Fruit fly (Drosophila melanogaster) whole organism, embryonic: ENCODE results near the gene Sse.
A peak's percentile ranks its signal among the peaks of the same experiment; 100 is the strongest.

Experiments used
- Antp ChIP-seq: fragments of 200-800 bp; sonication (Bioruptor generic); optimal IDR thresholded peaks from 3 replicates; lab custom pipeline; 2016; ENCODE audit warnings: missing biosample characterization, missing genetic modification characterization
- Awh ChIP-seq: fragments of 200-800 bp; sonication (Bioruptor generic); IDR thresholded peaks from 2 replicates; pipeline ENCODE4, ENCODE4 v1.3.6; 2022; ENCODE audit warnings: missing biosample characterization, missing genetic modification characterization
- CG10209 ChIP-seq: fragments of 200-800 bp; sonication (Bioruptor generic); optimal IDR thresholded peaks from 3 replicates; lab custom pipeline; 2017; ENCODE audit warnings: missing biosample characterization, mild to moderate bottlenecking, missing genetic modification characterization, missing genetic modification reagents
- CG10321 ChIP-seq: fragments of 200-800 bp; sonication (Bioruptor generic); IDR thresholded peaks from 2 replicates; pipeline ENCODE4 v1.3.6; 2022; ENCODE audit warnings: missing biosample characterization, missing genetic modification characterization
- CG11696 ChIP-seq: fragments of 200-800 bp; sonication (Bioruptor generic); IDR thresholded peaks from 2 replicates; pipeline ENCODE4 v1.3.6; 2022; ENCODE audit warnings: missing biosample characterization, missing genetic modification characterization
- CG11723 ChIP-seq: fragments of 200-800 bp; sonication (Bioruptor generic); optimal IDR thresholded peaks from 2 replicates; lab custom pipeline; 2017; ENCODE audit warnings: missing biosample characterization, mild to moderate bottlenecking, missing genetic modification characterization
- CG1233 ChIP-seq: fragments of 200-800 bp; sonication (Bioruptor generic); optimal IDR thresholded peaks from 4 replicates; lab custom pipeline; 2018; ENCODE audit warnings: missing biosample characterization, mild to moderate bottlenecking, missing genetic modification characterization
- CG13287 ChIP-seq: fragments of 200-800 bp; sonication (Bioruptor generic); IDR thresholded peaks from 2 replicates; pipeline ENCODE4 v1.3.6; 2022; ENCODE audit warnings: missing biosample characterization, missing genetic modification characterization; ENCODE audit not compliant: partially characterized antibody
- CG16779 ChIP-seq: fragments of 200-800 bp; sonication (Bioruptor generic); IDR thresholded peaks from 2 replicates; pipeline ENCODE4 v1.3.6; 2022; ENCODE audit warnings: missing biosample characterization, missing genetic modification characterization
- CG17802 ChIP-seq: fragments of 200-800 bp; sonication (Bioruptor generic); optimal IDR thresholded peaks from 2 replicates; lab custom pipeline; 2018; ENCODE audit warnings: missing biosample characterization, mild to moderate bottlenecking, missing genetic modification characterization, moderate library complexity
- CG18262 ChIP-seq: fragments of 200-800 bp; optimal IDR thresholded peaks from 3 replicates; lab custom pipeline; 2019; ENCODE audit warnings: missing biosample characterization, mild to moderate bottlenecking, missing genetic modification characterization, moderate library complexity
- CG1832 ChIP-seq: fragments of 200-800 bp; sonication (Bioruptor generic); optimal IDR thresholded peaks from 2 replicates; lab custom pipeline; 2017; ENCODE audit warnings: missing biosample characterization, mild to moderate bottlenecking, missing genetic modification characterization, inconsistent platforms
- CG4328 ChIP-seq: fragments of 200-800 bp; sonication (Bioruptor generic); optimal IDR thresholded peaks from 3 replicates; lab custom pipeline; 2017; ENCODE audit warnings: missing biosample characterization, missing genetic modification reagents, missing genetic modification characterization
- CG4404 ChIP-seq: fragments of 200-800 bp; sonication (Bioruptor generic); IDR thresholded peaks from 2 replicates; pipeline ENCODE4 v1.3.6; 2022; ENCODE audit warnings: missing biosample characterization, missing genetic modification characterization
- CG4617 ChIP-seq: fragments of 200-800 bp; sonication (Bioruptor generic); optimal IDR thresholded peaks from 3 replicates; lab custom pipeline; 2016; ENCODE audit warnings: missing biosample characterization, missing genetic modification characterization, borderline replicate concordance
- CG4854 ChIP-seq: fragments of 200-800 bp; sonication (Bioruptor generic); optimal IDR thresholded peaks from 2 replicates; lab custom pipeline; 2016; ENCODE audit warnings: missing biosample characterization, missing genetic modification characterization, inconsistent platforms
- CG5180 ChIP-seq: fragments of 200-800 bp; sonication (Bioruptor generic); optimal IDR thresholded peaks from 3 replicates; lab custom pipeline; 2017; ENCODE audit warnings: missing biosample characterization, missing genetic modification characterization, mild to moderate bottlenecking, moderate library complexity, missing genetic modification reagents
- CG5953 ChIP-seq: fragments of 200-800 bp; sonication (Bioruptor generic); IDR thresholded peaks from 2 replicates; pipeline ENCODE4 v1.3.6; 2022; ENCODE audit warnings: missing biosample characterization, missing genetic modification characterization
- CG6272 ChIP-seq: fragments of 200-800 bp; sonication (Bioruptor generic); IDR thresholded peaks from 2 replicates; pipeline ENCODE4 v1.3.6; 2022; ENCODE audit warnings: missing biosample characterization, missing genetic modification characterization
- CG7357 ChIP-seq: fragments of 200-800 bp; sonication (Bioruptor generic); IDR thresholded peaks from 3 replicates; pipeline ENCODE4 v1.3.6; 2022; ENCODE audit warnings: missing biosample characterization, missing genetic modification characterization
- CG7372 ChIP-seq: fragments of 200-800 bp; sonication (Bioruptor generic); IDR thresholded peaks from 2 replicates; pipeline ENCODE4 v1.3.6; 2022; ENCODE audit warnings: missing biosample characterization, missing genetic modification characterization
- CG7556 ChIP-seq: fragments of 200-800 bp; sonication (Bioruptor generic); optimal IDR thresholded peaks from 2 replicates; lab custom pipeline; 2017; ENCODE audit warnings: missing biosample characterization, mild to moderate bottlenecking, missing genetic modification characterization
- CG7839 ChIP-seq: fragments of 200-800 bp; sonication (Bioruptor generic); optimal IDR thresholded peaks from 3 replicates; lab custom pipeline; 2018; ENCODE audit warnings: missing biosample characterization, mild to moderate bottlenecking, missing genetic modification characterization, moderate library complexity
- CG8944 ChIP-seq: fragments of 200-800 bp; sonication (Bioruptor generic); optimal IDR thresholded peaks from 3 replicates; lab custom pipeline; 2016; ENCODE audit warnings: missing biosample characterization, missing genetic modification characterization
- D19B ChIP-seq: fragments of 200-800 bp; sonication (Bioruptor generic); optimal IDR thresholded peaks from 2 replicates; lab custom pipeline; 2017; ENCODE audit warnings: missing biosample characterization, mild to moderate bottlenecking, missing genetic modification characterization
- Deaf1 ChIP-seq: fragments of 200-800 bp; optimal IDR thresholded peaks from 3 replicates; lab custom pipeline; 2019; ENCODE audit warnings: missing biosample characterization, mild to moderate bottlenecking, missing genetic modification characterization, moderate library complexity
- E2f1 ChIP-seq: fragments of 200-800 bp; sonication (Bioruptor generic); IDR thresholded peaks from 2 replicates; pipeline ENCODE4 v1.3.6; 2022; ENCODE audit warnings: missing biosample characterization, missing genetic modification characterization
- Gug ChIP-seq: fragments of 200-800 bp; sonication (Bioruptor generic); IDR thresholded peaks from 4 replicates; pipeline ENCODE4 v1.3.6; 2022; ENCODE audit warnings: missing biosample characterization, missing genetic modification characterization
- HHEX ChIP-seq: fragments of 200-800 bp; sonication (Bioruptor generic); optimal IDR thresholded peaks from 3 replicates; lab custom pipeline; 2017; ENCODE audit warnings: missing biosample characterization, mild to moderate bottlenecking, missing genetic modification characterization, missing genetic modification reagents
- Hey ChIP-seq: fragments of 200-800 bp; sonication (Bioruptor generic); optimal IDR thresholded peaks from 3 replicates; lab custom pipeline; 2018; ENCODE audit warnings: missing biosample characterization, mild to moderate bottlenecking, missing genetic modification characterization
- Trl ChIP-seq, 3 experiments: fragments of >200 bp in 2 of 3; fragments of 200-800 bp in 1 of 3; sonication (Bioruptor generic) in 1 of 3; optimal IDR thresholded peaks; 2 replicates in 1 of 3; 3 replicates in 2 of 3; lab custom pipeline; 2016 to 2017; ENCODE audit warnings: missing biosample characterization in 1 of 3, missing genetic modification characterization in 1 of 3
- Vsx1 ChIP-seq: fragments of 200-800 bp; sonication (Bioruptor generic); optimal IDR thresholded peaks from 2 replicates; lab custom pipeline; 2017; ENCODE audit warnings: missing biosample characterization, mild to moderate bottlenecking, missing genetic modification characterization, missing genetic modification reagents
- ato ChIP-seq: fragments of 200-800 bp; sonication (Bioruptor generic); IDR thresholded peaks from 2 replicates; pipeline ENCODE4 v1.3.6; 2022; ENCODE audit warnings: missing biosample characterization, missing genetic modification characterization; ENCODE audit not compliant: partially characterized antibody
- bcd ChIP-seq: fragments of 200-800 bp; sonication (Bioruptor generic); optimal IDR thresholded peaks from 2 replicates; lab custom pipeline; 2017; ENCODE audit warnings: missing biosample characterization, mild to moderate bottlenecking, missing genetic modification characterization
- bowl ChIP-seq: fragments of 200-800 bp; sonication (Bioruptor generic); IDR thresholded peaks from 2 replicates; pipeline ENCODE4 v1.3.6; 2022; ENCODE audit warnings: missing biosample characterization, missing genetic modification characterization
- br ChIP-seq: fragments of >200 bp; optimal IDR thresholded peaks from 2 replicates; lab custom pipeline; 2017
- chinmo ChIP-seq: fragments of 200-800 bp; sonication (Bioruptor generic); IDR thresholded peaks from 4 replicates; pipeline ENCODE4 v1.3.6; 2022; ENCODE audit warnings: missing biosample characterization, missing genetic modification characterization; ENCODE audit not compliant: partially characterized antibody
- croc ChIP-seq: fragments of 200-800 bp; sonication (Bioruptor generic); conservative IDR thresholded peaks from 3 replicates; pipeline ENCODE4 v1.3.6; 2022; ENCODE audit warnings: missing biosample characterization, missing genetic modification characterization
- en ChIP-seq: fragments of 200-800 bp; sonication (Bioruptor generic); optimal IDR thresholded peaks from 2 replicates; lab custom pipeline; 2016; ENCODE audit warnings: missing biosample characterization, missing genetic modification characterization
- gem ChIP-seq: fragments of 200-800 bp; sonication (Bioruptor generic); optimal IDR thresholded peaks from 2 replicates; lab custom pipeline; 2019; ENCODE audit warnings: missing biosample characterization, mild to moderate bottlenecking, missing genetic modification characterization, moderate library complexity
- gsb ChIP-seq: fragments of 200-800 bp; sonication (Bioruptor generic); IDR thresholded peaks from 2 replicates; pipeline ENCODE4 v1.3.6; 2022; ENCODE audit warnings: missing biosample characterization, missing genetic modification characterization
- ind ChIP-seq: fragments of 200-800 bp; sonication (Bioruptor generic); optimal IDR thresholded peaks from 3 replicates; lab custom pipeline; 2016; ENCODE audit warnings: missing biosample characterization, missing genetic modification characterization
- lmd ChIP-seq: fragments of 200-800 bp; sonication (Bioruptor generic); IDR thresholded peaks from 2 replicates; pipeline ENCODE4 v1.3.6; 2022; ENCODE audit warnings: missing biosample characterization, missing genetic modification characterization
- pfk ChIP-seq: fragments of 200-800 bp; sonication (Bioruptor generic); optimal IDR thresholded peaks from 2 replicates; lab custom pipeline; 2018; ENCODE audit warnings: missing biosample characterization, mild to moderate bottlenecking, missing genetic modification characterization, moderate library complexity
- row ChIP-seq: fragments of 200-800 bp; sonication (Bioruptor generic); IDR thresholded peaks from 3 replicates; pipeline ENCODE4 v1.3.6; 2022; ENCODE audit warnings: missing biosample characterization, missing genetic modification characterization
- sim ChIP-seq: fragments of 200-800 bp; sonication (Bioruptor generic); IDR thresholded peaks from 2 replicates; pipeline ENCODE4 v1.3.6; 2022; ENCODE audit warnings: missing biosample characterization, missing genetic modification characterization
- slbo ChIP-seq: fragments of 200-800 bp; sonication (Bioruptor generic); IDR thresholded peaks from 2 replicates; pipeline ENCODE4 v1.3.6; 2022; ENCODE audit warnings: missing biosample characterization, missing genetic modification characterization
- sr ChIP-seq: fragments of 200-800 bp; sonication (Bioruptor generic); IDR thresholded peaks from 3 replicates; pipeline ENCODE4 v1.3.6; 2022; ENCODE audit warnings: missing biosample characterization, missing genetic modification characterization
- sug ChIP-seq: fragments of 200-800 bp; optimal IDR thresholded peaks from 2 replicates; lab custom pipeline; 2019; ENCODE audit warnings: missing biosample characterization, mild to moderate bottlenecking, missing genetic modification characterization, moderate library complexity
- vvl ChIP-seq: fragments of 200-800 bp; sonication (Bioruptor generic); IDR thresholded peaks from 2 replicates; pipeline ENCODE4 v1.3.6; 2022; ENCODE audit warnings: missing biosample characterization, missing genetic modification characterization
- zen2 ChIP-seq: fragments of 200-800 bp; sonication (Bioruptor generic); IDR thresholded peaks from 3 replicates; pipeline ENCODE4 v1.3.6; 2022; ENCODE audit warnings: missing biosample characterization, missing genetic modification characterization; ENCODE audit not compliant: partially characterized antibody

The Sse gene

dm6 chr3L:5630608-5631080 is 31.4 kb downstream of the Sse start, which contains the start of gene Blimp-1 (continued):
- no peak for TF ChIP-seq CG7556 (GFP tag; lab: Kevin White, UChicago)
- TF ChIP-seq D19B (GFP tag; lab: Kevin White, UChicago) = no peak
- no peak for TF ChIP-seq CG18262 (tag; lab: Kevin White, UChicago)
- TF ChIP-seq Deaf1 (tag; lab: Kevin White, UChicago) = peak; percentile 2
- no peak for TF ChIP-seq lmd (GFP tag; lab: Robert Waterston, UW)
- TF ChIP-seq CG4617 (GFP tag; lab: Kevin White, UChicago) = no peak
- no peak for TF ChIP-seq CG7839 (tag; lab: Kevin White, UChicago)
- no peak for TF ChIP-seq Vsx1
- TF ChIP-seq slbo (GFP tag; lab: Robert Waterston, UW) = 0 out of 2 replicates have a peak, but pooled peaks have one; percentile 3
- no peak for TF ChIP-seq gsb
- TF ChIP-seq pfk (GFP tag; lab: Kevin White, UChicago) = no peak
- 0 out of 2 replicates have a peak, but pooled peaks have one; percentile 27 for TF ChIP-seq CG10321 (GFP tag; lab: Robert Waterston, UW)
- TF ChIP-seq CG13287 (GFP tag; lab: Robert Waterston, UW) = no peak
- no peak for TF ChIP-seq CG1233 (GFP tag; lab: Kevin White, UChicago)
- no peak for TF ChIP-seq HHEX (GFP tag; lab: Kevin White, UChicago)
- no peak for TF ChIP-seq Antp (GFP tag; lab: Kevin White, UChicago)
- TF ChIP-seq CG4854 = no peak
- TF ChIP-seq bowl (GFP tag; lab: Robert Waterston, UW) = no peak
- TF ChIP-seq CG17802 = no peak
- no peak for TF ChIP-seq Gug (GFP tag; lab: Robert Waterston, UW)
- no peak for TF ChIP-seq ato (GFP tag; lab: Robert Waterston, UW)
- TF ChIP-seq row (GFP tag; lab: Robert Waterston, UW) = no peak
- TF ChIP-seq gem = no peak
- TF ChIP-seq Hey = no peak
- TF ChIP-seq CG10209 (GFP tag; lab: Kevin White, UChicago) = no peak
- TF ChIP-seq CG8944 (GFP tag; lab: Kevin White, UChicago) = no peak
- TF ChIP-seq CG7357 (GFP tag; lab: Robert Waterston, UW) = no peak
- TF ChIP-seq CG5953 (GFP tag; lab: Robert Waterston, UW) = no peak
- TF ChIP-seq sug = no peak
- no peak for TF ChIP-seq en (GFP tag; lab: Kevin White, UChicago)
- no peak for TF ChIP-seq sr (GFP tag; lab: Robert Waterston, UW)
- TF ChIP-seq croc (GFP tag; lab: Robert Waterston, UW) = no peak
- peak; percentile 38; the same call in 1 of the 2 replicates for TF ChIP-seq vvl (GFP tag; lab: Robert Waterston, UW)
- no peak for TF ChIP-seq ind
- no peak for TF ChIP-seq CG4404
- TF ChIP-seq CG7372 (GFP tag; lab: Robert Waterston, UW) = no peak
- TF ChIP-seq bcd (GFP tag; lab: Kevin White, UChicago) = no peak
- no peak for TF ChIP-seq zen2
- TF ChIP-seq E2f1 = no peak
- peak; percentile 81 for TF ChIP-seq CG1832 (GFP tag; lab: Kevin White, UChicago)
- TF ChIP-seq sim = no peak
- TF ChIP-seq CG11696 (GFP tag; lab: Robert Waterston, UW) = no peak
- no peak for TF ChIP-seq br (lab: Kevin White, UChicago)
- peak; percentile 55 to 91 for TF ChIP-seq Trl (optimal IDR thresholded peaks at IDR 0.05; lab: Kevin White, UChicago)
- no peak for TF ChIP-seq Trl (GFP tag; optimal IDR thresholded peaks at IDR 0.05; lab: Kevin White, UChicago)
- TF ChIP-seq CG5180 = no peak
- no peak for TF ChIP-seq CG4328
- no peak for TF ChIP-seq CG11723 (GFP tag; lab: Kevin White, UChicago)
- TF ChIP-seq Awh (GFP tag; lab: Robert Waterston, UW) = no peak
- 0 out of 4 replicates have a peak, but pooled peaks have one; percentile 57 for TF ChIP-seq chinmo (GFP tag; lab: Robert Waterston, UW)
- no peak for TF ChIP-seq CG16779 (GFP tag; lab: Robert Waterston, UW)
- no peak for TF ChIP-seq CG6272
